Fruit fly (Drosophila melanogaster) whole organism, prepupa: ENCODE data around the gene Pde9.
A peak's percentile ranks its signal among the peaks of the same experiment; 100 is the strongest.

Experiments
- CG10631 ChIP-seq: fragments of 200-800 bp; sonication (Bioruptor generic); optimal IDR thresholded peaks from 2 replicates; lab custom pipeline; 2016; ENCODE audit warnings: missing biosample characterization, missing genetic modification characterization
- CG10669 ChIP-seq: fragments of 200-800 bp; sonication (Bioruptor generic); optimal IDR thresholded peaks from 3 replicates; lab custom pipeline; 2018; ENCODE audit warnings: missing biosample characterization, mild to moderate bottlenecking, missing genetic modification characterization, moderate library complexity
- CG11762 ChIP-seq: fragments of 200-800 bp; sonication (Bioruptor generic); optimal IDR thresholded peaks from 3 replicates; lab custom pipeline; 2016; ENCODE audit warnings: missing biosample characterization, missing genetic modification characterization; ENCODE audit not compliant: insufficient read depth
- CG11902 ChIP-seq: fragments of 200-800 bp; sonication (Bioruptor generic); optimal IDR thresholded peaks from 3 replicates; lab custom pipeline; 2016; ENCODE audit warnings: missing biosample characterization, missing genetic modification characterization
- CG15336 ChIP-seq: fragments of 200-800 bp; sonication (Bioruptor generic); IDR thresholded peaks from 2 replicates; pipeline ENCODE4 v1.3.6; 2022; ENCODE audit warnings: missing biosample characterization, missing genetic modification characterization
- CG1621 ChIP-seq: fragments of 200-800 bp; sonication (Bioruptor generic); optimal IDR thresholded peaks from 3 replicates; lab custom pipeline; 2018; ENCODE audit warnings: missing biosample characterization, mild to moderate bottlenecking, missing genetic modification characterization
- CG16779 ChIP-seq: fragments of 200-800 bp; sonication (Bioruptor generic); optimal IDR thresholded peaks from 3 replicates; lab custom pipeline; 2017; ENCODE audit warnings: missing biosample characterization, mild to moderate bottlenecking, missing genetic modification characterization
- CG3032 ChIP-seq: fragments of 200-800 bp; optimal IDR thresholded peaks from 2 replicates; lab custom pipeline; 2019; ENCODE audit warnings: missing biosample characterization, mild to moderate bottlenecking, missing genetic modification characterization, moderate library complexity
- CG32006 ChIP-seq: fragments of 200-800 bp; sonication (Bioruptor generic); optimal IDR thresholded peaks from 3 replicates; lab custom pipeline; 2017; ENCODE audit warnings: missing biosample characterization, mild to moderate bottlenecking, missing genetic modification characterization
- CG34406 ChIP-seq: fragments of 200-800 bp; sonication (Bioruptor generic); optimal IDR thresholded peaks from 3 replicates; lab custom pipeline; 2016; ENCODE audit warnings: missing biosample characterization, missing genetic modification characterization
- CG3919 ChIP-seq: fragments of 200-800 bp; sonication (Bioruptor generic); optimal IDR thresholded peaks from 3 replicates; lab custom pipeline; 2016; ENCODE audit warnings: missing biosample characterization, missing genetic modification characterization
- CG4318 ChIP-seq: fragments of 200-800 bp; sonication (Bioruptor generic); optimal IDR thresholded peaks from 3 replicates; lab custom pipeline; 2017; ENCODE audit warnings: missing biosample characterization, mild to moderate bottlenecking, missing genetic modification characterization
- CG6163 ChIP-seq: fragments of 200-800 bp; sonication (Bioruptor generic); IDR thresholded peaks from 3 replicates; pipeline ENCODE4 v1.3.6; 2022; ENCODE audit warnings: missing biosample characterization, missing genetic modification characterization
- CG6276 ChIP-seq: fragments of 200-800 bp; sonication (Bioruptor generic); optimal IDR thresholded peaks from 2 replicates; lab custom pipeline; 2017; ENCODE audit warnings: missing biosample characterization, mild to moderate bottlenecking, missing genetic modification characterization
- CG6792 ChIP-seq: fragments of 200-800 bp; sonication (Bioruptor generic); optimal IDR thresholded peaks from 3 replicates; lab custom pipeline; 2016; ENCODE audit warnings: missing biosample characterization, missing genetic modification characterization
- CG6808 ChIP-seq: fragments of 200-800 bp; sonication (Bioruptor generic); optimal IDR thresholded peaks from 3 replicates; lab custom pipeline; 2017; ENCODE audit warnings: missing biosample characterization, missing genetic modification characterization, mild to moderate bottlenecking, moderate library complexity, missing genetic modification reagents
- CG6854 ChIP-seq: fragments of 200-800 bp; sonication (Bioruptor generic); optimal IDR thresholded peaks from 2 replicates; lab custom pipeline; 2017; ENCODE audit warnings: missing biosample characterization, mild to moderate bottlenecking, missing genetic modification characterization
- CG8119 ChIP-seq: fragments of 200-800 bp; sonication (Bioruptor generic); IDR thresholded peaks from 3 replicates; pipeline ENCODE4 v1.3.6; 2022; ENCODE audit warnings: missing biosample characterization, missing genetic modification characterization
- CG8319 ChIP-seq: fragments of 200-800 bp; sonication (Bioruptor generic); optimal IDR thresholded peaks from 3 replicates; lab custom pipeline; 2016; ENCODE audit warnings: missing biosample characterization, missing genetic modification characterization
- CG8632 ChIP-seq: fragments of 200-800 bp; sonication (Bioruptor generic); optimal IDR thresholded peaks from 3 replicates; lab custom pipeline; 2016; ENCODE audit warnings: missing biosample characterization, missing genetic modification characterization
- CG9139 ChIP-seq: fragments of 200-800 bp; sonication (Bioruptor generic); optimal IDR thresholded peaks from 3 replicates; lab custom pipeline; 2017; ENCODE audit warnings: missing biosample characterization, mild to moderate bottlenecking, missing genetic modification characterization
- Eip75B ChIP-seq: fragments of 200-800 bp; sonication (Bioruptor generic); optimal IDR thresholded peaks from 3 replicates; lab custom pipeline; 2016; ENCODE audit warnings: missing biosample characterization, missing genetic modification characterization
- Eip78C ChIP-seq: fragments of 200-800 bp; sonication (Bioruptor generic); peaks from one replicate; lab custom pipeline; 2016; ENCODE audit warnings: missing biosample characterization, missing genetic modification characterization
- Ets21C ChIP-seq: fragments of 200-800 bp; sonication (Bioruptor generic); optimal IDR thresholded peaks from 3 replicates; lab custom pipeline; 2016; ENCODE audit warnings: missing biosample characterization, missing genetic modification characterization
- Ets96B ChIP-seq: fragments of 200-800 bp; optimal IDR thresholded peaks from 2 replicates; lab custom pipeline; 2019; ENCODE audit warnings: missing biosample characterization, mild to moderate bottlenecking, missing genetic modification characterization, moderate library complexity
- Hr38 ChIP-seq: sonication (Bioruptor generic); optimal IDR thresholded peaks from 2 replicates; lab custom pipeline; 2016; ENCODE audit warnings: missing biosample characterization, missing genetic modification characterization
- Hr39 ChIP-seq: fragments of 200-800 bp; sonication (Bioruptor generic); optimal IDR thresholded peaks from 2 replicates; lab custom pipeline; 2016; ENCODE audit warnings: missing biosample characterization, missing genetic modification characterization
- Hr4 ChIP-seq: fragments of 200-800 bp; sonication (Bioruptor generic); optimal IDR thresholded peaks from 3 replicates; lab custom pipeline; 2016; ENCODE audit warnings: missing biosample characterization, missing genetic modification characterization
- Met ChIP-seq: fragments of 200-800 bp; sonication (Bioruptor generic); optimal IDR thresholded peaks from 3 replicates; lab custom pipeline; 2016; ENCODE audit warnings: missing biosample characterization, missing genetic modification characterization
- OdsH ChIP-seq: fragments of 200-800 bp; sonication (Bioruptor generic); optimal IDR thresholded peaks from 3 replicates; lab custom pipeline; 2016; ENCODE audit warnings: missing biosample characterization, missing genetic modification characterization
- Smox ChIP-seq: fragments of 200-800 bp; sonication (Bioruptor generic); optimal IDR thresholded peaks from 3 replicates; lab custom pipeline; 2016; ENCODE audit warnings: missing biosample characterization, missing genetic modification characterization
- Sox102F ChIP-seq: fragments of 200-800 bp; sonication (Bioruptor generic); optimal IDR thresholded peaks from 2 replicates; lab custom pipeline; 2016; ENCODE audit warnings: missing biosample characterization, mild to moderate bottlenecking, missing genetic modification characterization
- Sox14 ChIP-seq: fragments of 200-800 bp; sonication (Bioruptor generic); optimal IDR thresholded peaks from 3 replicates; lab custom pipeline; 2016; ENCODE audit warnings: missing biosample characterization, missing genetic modification characterization
- achi ChIP-seq: fragments of 200-800 bp; sonication (Bioruptor generic); optimal IDR thresholded peaks from 3 replicates; lab custom pipeline; 2016; ENCODE audit warnings: missing biosample characterization, missing genetic modification characterization
- acj6 ChIP-seq: fragments of 200-800 bp; sonication (Bioruptor generic); optimal IDR thresholded peaks from 3 replicates; lab custom pipeline; 2016; ENCODE audit warnings: missing biosample characterization, missing genetic modification characterization
- dac ChIP-seq: fragments of 200-800 bp; sonication (Bioruptor generic); optimal IDR thresholded peaks from 2 replicates; lab custom pipeline; 2017; ENCODE audit warnings: missing biosample characterization, mild to moderate bottlenecking, missing genetic modification characterization
- eg ChIP-seq: fragments of 200-800 bp; sonication (Bioruptor generic); IDR thresholded peaks from 3 replicates; pipeline ENCODE4 v1.3.6; 2022; ENCODE audit warnings: missing biosample characterization, missing genetic modification characterization
- esn ChIP-seq: fragments of 200-800 bp; sonication (Bioruptor generic); optimal IDR thresholded peaks from 2 replicates; lab custom pipeline; 2016; ENCODE audit warnings: missing biosample characterization, mild to moderate bottlenecking, missing genetic modification characterization, moderate library complexity
- fd59A ChIP-seq: fragments of 200-800 bp; sonication (Bioruptor generic); optimal IDR thresholded peaks from 2 replicates; lab custom pipeline; 2017; ENCODE audit warnings: missing biosample characterization, mild to moderate bottlenecking, missing genetic modification characterization, missing genetic modification reagents
- fd85E ChIP-seq: fragments of 200-800 bp; sonication (Bioruptor generic); optimal IDR thresholded peaks from 3 replicates; lab custom pipeline; 2016; ENCODE audit warnings: missing biosample characterization, missing genetic modification characterization
- net ChIP-seq: fragments of 200-800 bp; sonication (Bioruptor generic); optimal IDR thresholded peaks from 3 replicates; lab custom pipeline; 2016; ENCODE audit warnings: missing biosample characterization, missing genetic modification characterization
- pdm3 ChIP-seq: fragments of 200-800 bp; sonication (Bioruptor generic); optimal IDR thresholded peaks from 3 replicates; lab custom pipeline; 2016; ENCODE audit warnings: missing biosample characterization, missing genetic modification characterization
- ss ChIP-seq, 2 experiments: fragments of 200-800 bp; sonication (Bioruptor generic); optimal IDR thresholded peaks; 2 replicates in 1 of 2; 3 replicates in 1 of 2; lab custom pipeline; 2017 to 2018; ENCODE audit warnings: mild to moderate bottlenecking in 2 of 2, missing biosample characterization in 2 of 2, missing genetic modification characterization in 2 of 2, moderate library complexity in 1 of 2
- svp ChIP-seq: fragments of 200-800 bp; sonication (Bioruptor generic); peaks from one replicate; lab custom pipeline; 2016; ENCODE audit warnings: missing biosample characterization, missing genetic modification characterization
- topi ChIP-seq: fragments of 200-800 bp; sonication (Bioruptor generic); optimal IDR thresholded peaks from 3 replicates; lab custom pipeline; 2016; ENCODE audit warnings: missing biosample characterization, missing genetic modification characterization

Pde9 gene

DNA sequence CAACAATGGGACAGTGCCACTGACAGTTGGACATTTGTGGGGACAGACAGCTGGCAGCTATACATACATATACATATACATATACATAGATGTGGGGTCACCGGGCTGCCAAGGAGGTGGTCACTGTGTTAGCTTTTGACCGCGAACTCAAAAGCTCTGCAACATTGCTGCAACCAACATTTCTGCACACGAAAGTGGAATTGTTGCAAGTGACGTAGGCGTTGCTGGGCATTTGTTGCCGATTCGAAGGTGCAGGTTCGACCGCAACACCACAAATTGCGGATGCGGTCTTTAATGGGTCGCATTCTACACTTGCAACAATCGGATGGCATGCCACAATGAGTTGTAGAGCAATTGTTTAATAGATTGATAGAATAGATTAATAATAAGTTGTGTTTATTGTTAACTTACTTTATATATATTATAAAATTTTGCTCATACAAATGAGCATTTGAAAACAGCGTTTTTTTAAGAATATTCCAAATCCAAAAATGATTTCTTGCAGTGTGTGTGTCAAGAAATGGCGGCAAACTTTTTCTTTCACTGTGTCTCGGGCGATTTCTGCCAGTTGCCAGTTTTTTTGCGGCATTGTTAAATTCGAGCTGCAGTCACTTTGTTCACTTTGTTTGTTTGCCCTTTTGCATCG is 119.2 kb downstream of the Pde9 start (continued):
- no peak for TF ChIP-seq CG6854 (GFP tag; lab: Kevin White, UChicago)
- TF ChIP-seq Ets21C (GFP tag; lab: Kevin White, UChicago), result no peak
- TF ChIP-seq CG8319 (GFP tag; lab: Kevin White, UChicago), result no peak
- TF ChIP-seq CG8119, result 0 out of 3 replicates have a peak, but pooled peaks have one; percentile 30
- TF ChIP-seq CG10631 (GFP tag; lab: Kevin White, UChicago), result peak; percentile 14
- TF ChIP-seq Sox102F, result no peak
- TF ChIP-seq CG6276, result no peak
- TF ChIP-seq CG11902 (GFP tag; lab: Kevin White, UChicago), result no peak
- TF ChIP-seq CG16779, result no peak
- peak; percentile 7 for TF ChIP-seq CG4318
- TF ChIP-seq fd85E (GFP tag; lab: Kevin White, UChicago), result no peak
- TF ChIP-seq CG6792, result no peak
- peak; percentile 3 for TF ChIP-seq fd59A (GFP tag; lab: Kevin White, UChicago)
- peak; percentile 23 for TF ChIP-seq Hr4 (GFP tag; lab: Kevin White, UChicago)
- no peak for TF ChIP-seq topi (GFP tag; lab: Kevin White, UChicago)
- peak; percentile 17 for TF ChIP-seq net (GFP tag; lab: Kevin White, UChicago)
- TF ChIP-seq Smox, result peak; percentile 9
- TF ChIP-seq Met (GFP tag; lab: Kevin White, UChicago), result peak; percentile 19
- TF ChIP-seq ss (GFP tag; optimal IDR thresholded peaks at IDR 0.05; lab: Kevin White, UChicago), result no peak
- TF ChIP-seq pdm3 (GFP tag; lab: Kevin White, UChicago), result no peak
- TF ChIP-seq CG8632 (GFP tag; lab: Kevin White, UChicago), result peak; percentile 20
- TF ChIP-seq CG3919, result no peak
- TF ChIP-seq CG9139 (GFP tag; lab: Kevin White, UChicago), result no peak
- no peak for TF ChIP-seq Hr38 (GFP tag; lab: Kevin White, UChicago)
- TF ChIP-seq Ets96B (tag; lab: Kevin White, UChicago), result no peak
- TF ChIP-seq esn (GFP tag; lab: Kevin White, UChicago), result peak; percentile 17
- no peak; the same call in 2 of the 3 replicates for TF ChIP-seq eg (GFP tag; lab: Robert Waterston, UW)
- TF ChIP-seq Hr39 (GFP tag; lab: Kevin White, UChicago), result no peak
- TF ChIP-seq, all 60 proteins: peak for 22

dm6 chrX:12777195-12777594 is 119.9 kb downstream of the Pde9 start:
- TF ChIP-seq Met (GFP tag; lab: Kevin White, UChicago), result no peak
- TF ChIP-seq svp (GFP tag; lab: Kevin White, UChicago), result peak; percentile 89

DNA sequence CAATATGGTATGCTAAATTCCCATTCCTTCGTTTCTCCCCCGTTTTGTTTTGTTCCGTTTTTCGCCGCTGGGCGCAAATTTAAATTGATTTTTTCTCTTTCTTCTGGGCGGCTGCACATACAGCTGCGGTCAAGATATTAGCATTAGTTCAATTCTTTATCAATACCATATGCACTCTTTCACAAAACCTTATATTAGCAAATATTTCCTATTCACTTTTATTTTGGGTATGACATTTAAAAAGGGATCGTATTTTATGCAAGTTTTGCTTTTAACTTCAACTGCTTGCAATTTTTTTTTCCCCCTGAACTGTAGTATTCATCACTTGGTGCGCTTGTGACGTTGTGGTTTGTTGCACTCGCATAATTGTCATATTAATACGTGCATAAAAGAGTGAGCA is 130.8 kb downstream of the Pde9 start:
- peak; percentile 9 for TF ChIP-seq fd59A (GFP tag; lab: Kevin White, UChicago)
- TF ChIP-seq CG10631 (GFP tag; lab: Kevin White, UChicago), result peak; percentile 12
- no peak for TF ChIP-seq fd85E (GFP tag; lab: Kevin White, UChicago)
- TF ChIP-seq dac (GFP tag; lab: Kevin White, UChicago), result peak; percentile 28
- no peak for TF ChIP-seq Hr38 (GFP tag; lab: Kevin White, UChicago)
- peak; percentile 29 for TF ChIP-seq CG3032 (tag; lab: Kevin White, UChicago)
- TF ChIP-seq CG1621 (tag; lab: Kevin White, UChicago), result no peak
- TF ChIP-seq CG6808 (GFP tag; lab: Kevin White, UChicago), result peak; percentile 1
- no peak for TF ChIP-seq CG6163 (GFP tag; lab: Robert Waterston, UW)
- peak; percentile 44 for TF ChIP-seq Hr4 (GFP tag; lab: Kevin White, UChicago)
- peak; percentile 23 for TF ChIP-seq Met (GFP tag; lab: Kevin White, UChicago)
- TF ChIP-seq Eip75B (GFP tag; lab: Kevin White, UChicago), result peak; percentile 43
- TF ChIP-seq net (GFP tag; lab: Kevin White, UChicago), result peak; percentile 5
- TF ChIP-seq CG6276, result peak; percentile 58
- TF ChIP-seq achi, result peak; percentile 46
- TF ChIP-seq Smox, result peak; percentile 21
- TF ChIP-seq CG15336 (GFP tag; lab: Robert Waterston, UW), result no peak
- TF ChIP-seq svp (GFP tag; lab: Kevin White, UChicago), result peak; percentile 57
- TF ChIP-seq OdsH (GFP tag; lab: Kevin White, UChicago), result peak; percentile 38
- peak; percentile 39 for TF ChIP-seq Sox102F
- no peak for TF ChIP-seq CG32006 (GFP tag; lab: Kevin White, UChicago)
- TF ChIP-seq Ets96B (tag; lab: Kevin White, UChicago), result peak; percentile 52
- TF ChIP-seq CG11762, result no peak
- TF ChIP-seq pdm3 (GFP tag; lab: Kevin White, UChicago), result peak; percentile 43
- no peak for TF ChIP-seq CG6792
- peak; percentile 44 for TF ChIP-seq acj6 (GFP tag; lab: Kevin White, UChicago)
- peak; percentile 51 for TF ChIP-seq esn (GFP tag; lab: Kevin White, UChicago)
- peak; percentile 27 for TF ChIP-seq Sox14 (GFP tag; lab: Kevin White, UChicago)
- TF ChIP-seq CG10669 (GFP tag; lab: Kevin White, UChicago), result peak; percentile 50
- no peak for TF ChIP-seq CG34406
- TF ChIP-seq Hr39 (GFP tag; lab: Kevin White, UChicago), result peak; percentile 24
- TF ChIP-seq Ets21C (GFP tag; lab: Kevin White, UChicago), result no peak
- TF ChIP-seq Eip78C (GFP tag; lab: Kevin White, UChicago), result peak; percentile 88
